Fruit fly (Drosophila melanogaster): ENCODE measurements around the gene CG14147.

CG14147 gene

dm6 chr3L:11011610-11012202 is 39.3 kb downstream of the CG14147 start:
- no peak for TF ChIP-seq CG8478 (optimal IDR thresholded peaks at IDR 0.05)
- no peak for TF ChIP-seq CTCF (optimal IDR thresholded peaks at IDR 0.05)

- TF ChIP-seq CTCF (optimal IDR thresholded peaks at IDR 0.05) (no peak), CG8478 (optimal IDR thresholded peaks at IDR 0.05) (no peak)
These were observed 42.8 kb downstream of the CG14147 start for dm6 chr3L:11015203-11015602.

dm6 chr3L:11020058-11020457 is 47.6 kb downstream of the CG14147 start:
- TF ChIP-seq CTCF (optimal IDR thresholded peaks at IDR 0.05) (no peak), CG8478 (optimal IDR thresholded peaks at IDR 0.05) (no peak)

- TF ChIP-seq CTCF (optimal IDR thresholded peaks at IDR 0.05) (no peak), CG8478 (optimal IDR thresholded peaks at IDR 0.05) (no peak)
These were observed 49.5 kb downstream of the CG14147 start for dm6 chr3L:11021958-11022357.

All from S2 (cell line).